Worm (Caenorhabditis elegans) whole organism, young adult: ENCODE measurements around the gene ZK84.4.

Source experiments
- B0035.1 ChIP-seq: sonication (generic microtip); optimal IDR thresholded peaks from 2 replicates; lab custom pipeline; 2016; ENCODE audit warnings: missing genetic modification characterization, mild to moderate bottlenecking, missing compliant biosample characterization, missing genotype, missing genetic modification reagents
- B0261.1 ChIP-seq: sonication (generic microtip); optimal IDR thresholded peaks from 2 replicates; lab custom pipeline; 2016; ENCODE audit warnings: mild to moderate bottlenecking, missing genetic modification characterization, moderate library complexity, missing compliant biosample characterization
- B0336.3 ChIP-seq: fragments of 200-800 bp; sonication (Bioruptor generic); IDR thresholded peaks from 2 replicates; pipeline ENCODE4 v1.3.6; 2022; ENCODE audit warnings: missing genetic modification characterization, missing compliant biosample characterization
- D2030.7 ChIP-seq: fragments of 200-800 bp; sonication (Bioruptor generic); IDR thresholded peaks from 2 replicates; pipeline ENCODE4 v1.3.6; 2022; ENCODE audit warnings: missing genetic modification reagents, missing genetic modification characterization, missing compliant biosample characterization
- F33H1.4 ChIP-seq: fragments of 200-800 bp; sonication (Bioruptor generic); IDR thresholded peaks from 2 replicates; pipeline ENCODE4 v1.3.6; 2022; ENCODE audit warnings: missing genetic modification reagents, missing genetic modification characterization, missing compliant biosample characterization
- F55B11.4 ChIP-seq: sonication (generic microtip); optimal IDR thresholded peaks from 2 replicates; lab custom pipeline; 2016; ENCODE audit warnings: missing compliant biosample characterization, missing genetic modification characterization, borderline replicate concordance; ENCODE audit not compliant: insufficient read depth
- K11D2.4 ChIP-seq: fragments of 200-800 bp; sonication (Bioruptor generic); IDR thresholded peaks from 2 replicates; pipeline ENCODE4 v1.3.6; 2022; ENCODE audit warnings: missing genetic modification reagents, missing genetic modification characterization, missing compliant biosample characterization
- ZK185.1 ChIP-seq: sonication (generic microtip); optimal IDR thresholded peaks from 2 replicates; lab custom pipeline; 2016; ENCODE audit warnings: mild to moderate bottlenecking, missing genetic modification characterization, missing compliant biosample characterization; ENCODE audit not compliant: poor library complexity, severe bottlenecking
- ama-1 ChIP-seq, 3 experiments: fragments of 150-350 bp in 1 of 3; sonication (generic microtip) in 2 of 3; optimal IDR thresholded peaks; 2 replicates each; lab custom pipeline; 2014 to 2018; ENCODE audit warnings: missing biosample characterization in 2 of 3, missing genetic modification characterization in 2 of 3, missing genetic modification reagents in 2 of 3
- attf-6 ChIP-seq: fragments of 200-800 bp; sonication (Bioruptor generic); IDR thresholded peaks from 2 replicates; pipeline ENCODE4 v1.3.6; 2022; ENCODE audit warnings: missing genetic modification reagents, missing genetic modification characterization, missing compliant biosample characterization
- ceh-79 ChIP-seq: sonication (generic microtip); optimal IDR thresholded peaks from 2 replicates; lab custom pipeline; 2017; ENCODE audit warnings: mild to moderate bottlenecking, missing genetic modification characterization, missing compliant biosample characterization
- ceh-91 ChIP-seq: fragments of 200-800 bp; sonication (Bioruptor generic); IDR thresholded peaks from 2 replicates; pipeline ENCODE4 v1.3.6; 2022; ENCODE audit warnings: missing genetic modification reagents, missing genetic modification characterization, missing compliant biosample characterization
- dox-1 ChIP-seq: fragments of 200-800 bp; sonication (Bioruptor generic); IDR thresholded peaks from 2 replicates; pipeline ENCODE4 v1.3.6; 2022; ENCODE audit warnings: missing genetic modification reagents, missing genetic modification characterization, missing compliant biosample characterization
- dpl-1 ChIP-seq: fragments of 150-350 bp; optimal IDR thresholded peaks from 2 replicates; lab custom pipeline; 2014; ENCODE audit warnings: missing biosample characterization, missing genetic modification reagents, missing genetic modification characterization
- efl-1 ChIP-seq: fragments of 150-350 bp; optimal IDR thresholded peaks from 2 replicates; lab custom pipeline; 2014; ENCODE audit warnings: missing biosample characterization, missing genetic modification reagents, missing genetic modification characterization
- ekl-4 ChIP-seq: fragments of 200-800 bp; sonication (Bioruptor generic); IDR thresholded peaks from 2 replicates; pipeline ENCODE4 v1.3.6; 2022; ENCODE audit warnings: missing genetic modification reagents, missing genetic modification characterization, missing compliant biosample characterization
- ets-4 ChIP-seq: fragments of 200-800 bp; sonication (Bioruptor generic); optimal IDR thresholded peaks from 2 replicates; lab custom pipeline; 2018; ENCODE audit warnings: mild to moderate bottlenecking, missing genetic modification characterization, missing compliant biosample characterization
- let-526 ChIP-seq: fragments of 200-800 bp; sonication (Bioruptor generic); IDR thresholded peaks from 2 replicates; pipeline ENCODE4 v1.3.6; 2022; ENCODE audit warnings: missing genetic modification reagents, missing genetic modification characterization, missing compliant biosample characterization
- madf-6 ChIP-seq: fragments of 200-800 bp; sonication (Bioruptor generic); IDR thresholded peaks from 2 replicates; pipeline ENCODE4 v1.3.6; 2022; ENCODE audit warnings: missing genetic modification reagents, missing genetic modification characterization, missing compliant biosample characterization
- madf-8 ChIP-seq: fragments of 200-800 bp; sonication (Bioruptor generic); conservative IDR thresholded peaks from 2 replicates; pipeline ENCODE4 v1.3.6; 2022; ENCODE audit warnings: missing genetic modification reagents, missing genetic modification characterization, missing compliant biosample characterization
- mcd-1 ChIP-seq: fragments of 200-800 bp; sonication (Bioruptor generic); IDR thresholded peaks from 2 replicates; pipeline ENCODE4 v1.3.6; 2022; ENCODE audit warnings: missing genetic modification reagents, missing genetic modification characterization, missing compliant biosample characterization
- nfya-1 ChIP-seq: sonication (generic microtip); optimal IDR thresholded peaks from 2 replicates; lab custom pipeline; 2017; ENCODE audit warnings: antibody characterized with exemption, missing compliant biosample characterization, missing genetic modification characterization, borderline replicate concordance; ENCODE audit not compliant: insufficient read depth
- nfya-2 ChIP-seq: fragments of 200-800 bp; sonication (Bioruptor generic); IDR thresholded peaks from 2 replicates; pipeline ENCODE4 v1.3.6; 2022; ENCODE audit warnings: missing genetic modification reagents, missing genetic modification characterization, missing compliant biosample characterization
- nfyb-1 ChIP-seq: fragments of 200-800 bp; sonication (Bioruptor generic); IDR thresholded peaks from 2 replicates; pipeline ENCODE4 v1.3.6; 2022; ENCODE audit warnings: missing genetic modification reagents, missing genetic modification characterization, missing compliant biosample characterization
- nhr-120 ChIP-seq: fragments of 200-800 bp; sonication (Bioruptor generic); IDR thresholded peaks from 2 replicates; pipeline ENCODE4 v1.3.6; 2022; ENCODE audit warnings: missing genetic modification characterization, missing compliant biosample characterization
- rec-8 ChIP-seq, 2 experiments: sonication (generic microtip); optimal IDR thresholded peaks; 2 replicates each; lab custom pipeline; 2016; ENCODE audit warnings: mild to moderate bottlenecking in 2 of 2, missing genetic modification characterization in 2 of 2, missing genetic modification reagents in 2 of 2, missing genotype in 2 of 2, missing biosample characterization in 1 of 2, missing compliant biosample characterization in 1 of 2, moderate library complexity in 1 of 2
- somi-1 ChIP-seq: fragments of 200-800 bp; sonication (Bioruptor generic); optimal IDR thresholded peaks from 2 replicates; lab custom pipeline; 2018; ENCODE audit warnings: mild to moderate bottlenecking, missing genetic modification characterization, missing compliant biosample characterization
- unc-130 ChIP-seq: sonication (generic microtip); optimal IDR thresholded peaks from 2 replicates; lab custom pipeline; 2016; ENCODE audit warnings: missing genetic modification reagents, missing genetic modification characterization, missing compliant biosample characterization
- zim-3 ChIP-seq: sonication (generic microtip); optimal IDR thresholded peaks from 2 replicates; lab custom pipeline; 2017; ENCODE audit warnings: mild to moderate bottlenecking, missing genetic modification characterization, moderate library complexity, missing compliant biosample characterization
- ztf-18 ChIP-seq: sonication (generic microtip); optimal IDR thresholded peaks from 2 replicates; lab custom pipeline; 2016; ENCODE audit warnings: missing genotype, mild to moderate bottlenecking, missing genetic modification characterization, missing compliant biosample characterization
- ztf-22 ChIP-seq: fragments of 200-800 bp; sonication (Bioruptor generic); optimal IDR thresholded peaks from 2 replicates; lab custom pipeline; 2018; ENCODE audit warnings: mild to moderate bottlenecking, missing genetic modification characterization, moderate library complexity, missing compliant biosample characterization
- ztf-25 ChIP-seq: fragments of 200-800 bp; sonication (Bioruptor generic); IDR thresholded peaks from 2 replicates; pipeline ENCODE4 v1.3.6; 2022; ENCODE audit warnings: missing genetic modification reagents, missing genetic modification characterization, missing compliant biosample characterization

Gene ZK84.4

DNA sequence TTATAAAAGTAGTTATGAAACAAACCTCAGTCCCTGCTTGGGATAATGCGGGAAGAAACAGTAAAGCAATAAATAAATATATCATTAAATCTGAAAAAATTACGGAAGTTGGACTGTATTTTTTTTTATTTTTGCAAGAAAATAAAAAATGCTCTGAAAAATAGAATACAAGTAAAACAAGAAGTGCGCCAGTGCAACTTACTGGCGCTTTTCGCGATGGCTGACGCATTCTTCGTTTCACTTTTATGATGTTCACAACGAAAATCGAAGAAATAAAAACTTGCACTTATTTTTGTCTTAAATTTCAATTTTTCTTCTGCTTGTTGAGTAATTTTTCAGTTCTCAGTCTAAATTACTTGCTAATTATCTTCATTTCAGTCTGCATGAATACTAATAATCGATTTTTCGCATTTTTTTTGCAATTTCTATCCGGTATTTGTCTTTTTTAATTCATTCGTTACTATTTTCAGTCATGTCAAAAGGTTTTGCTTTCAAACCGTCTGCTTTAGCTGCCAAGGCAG is 38.9 kb upstream of the ZK84.4 start, which contains the start of the genes R12C12.6 and ran-5 (continued):
- peak; percentile 52; the same call in 1 of the 2 replicates for TF ChIP-seq D2030.7 (GFP tag; lab: Robert Waterston, UW)
- no peak; the same call in 1 of the 2 replicates for TF ChIP-seq ceh-91 (GFP tag; lab: Robert Waterston, UW)
- TF ChIP-seq B0336.3, result peak; percentile 65; the same call in 1 of the 2 replicates
- TF ChIP-seq ekl-4 (GFP tag; lab: Robert Waterston, UW), result peak; percentile 77
- TF ChIP-seq ztf-18 (tag; lab: Kevin White, UChicago), result peak; percentile 98
- TF ChIP-seq somi-1 (GFP tag; lab: Kevin White, UChicago), result no peak
- TF ChIP-seq ztf-22 (GFP tag; lab: Kevin White, UChicago), result no peak
- TF ChIP-seq B0261.1, result no peak
- peak in 1 of 2 experiments; percentile 15 for TF ChIP-seq rec-8 (tag; optimal IDR thresholded peaks at IDR 0.05; lab: Kevin White, UChicago)
- no peak for TF ChIP-seq F55B11.4 (tag; lab: Kevin White, UChicago)
- no peak for TF ChIP-seq ceh-79 (tag; lab: Kevin White, UChicago)
- TF ChIP-seq ZK185.1 (tag; lab: Kevin White, UChicago), result peak; percentile 68
- TF ChIP-seq, all 124 proteins: peak for 55

DNA sequence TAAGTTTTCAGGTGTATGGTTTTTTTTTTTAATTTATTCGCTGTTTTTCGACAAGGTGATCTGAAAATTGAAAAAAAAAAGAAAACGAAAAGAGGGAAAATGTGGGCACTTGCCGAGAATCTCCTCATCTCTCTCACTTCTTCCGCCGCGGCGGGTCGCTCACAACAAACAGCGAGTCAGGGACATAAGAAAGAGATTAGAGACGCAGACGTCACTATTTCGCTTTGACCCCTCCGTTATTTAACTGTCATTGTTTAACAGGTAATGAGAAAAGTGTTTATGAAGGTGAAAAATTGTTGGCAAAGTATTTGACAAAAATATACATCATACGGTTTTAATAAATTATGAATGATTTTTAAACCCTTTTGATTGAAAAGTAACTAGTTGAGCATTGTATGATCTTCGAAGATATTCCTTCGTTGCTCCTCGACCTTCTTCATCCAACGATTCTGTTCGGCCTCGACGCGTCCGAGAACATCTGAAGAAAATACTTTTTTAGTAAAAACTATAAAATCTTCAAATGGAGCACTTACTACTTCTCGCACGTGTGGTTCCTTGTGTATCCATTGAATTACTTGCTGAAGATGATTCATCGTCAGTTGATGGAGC is 37.3 kb upstream of the ZK84.4 start:
- peak; percentile 60 for TF ChIP-seq ztf-18 (tag; lab: Kevin White, UChicago)
- peak; percentile 36; the same call in 1 of the 2 replicates for TF ChIP-seq madf-6 (GFP tag; lab: Robert Waterston, UW)
- no peak for TF ChIP-seq nfya-2

DNA sequence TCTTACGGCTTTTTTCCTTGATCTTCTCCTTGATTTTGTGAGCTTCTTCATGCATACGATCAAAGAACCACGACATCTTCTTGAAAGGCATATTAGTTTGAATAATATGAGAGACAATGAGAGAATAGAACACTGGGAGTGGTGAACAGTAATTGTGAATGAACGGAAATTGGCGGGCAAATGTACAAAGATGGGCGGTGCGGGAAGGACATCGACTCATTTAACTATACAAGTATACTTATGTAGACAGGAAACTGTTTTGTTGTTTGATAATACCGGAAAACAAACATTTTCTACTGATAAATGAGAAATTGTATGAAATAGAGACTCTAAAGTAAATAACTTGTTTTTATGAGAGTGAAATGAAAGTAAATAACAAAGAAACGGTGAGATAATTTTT is 36.3 kb upstream of the ZK84.4 start, which contains the start of gene R12C12.5:
TSS of gene R12C12.5 (minus strand) at position 101 of the 400 bp plus-strand sequence.
- TF ChIP-seq efl-1 (GFP tag; lab: Kevin White, UChicago), result peak; percentile 37
- 0 out of 2 replicates have a peak, but pooled peaks have one; percentile 27 for TF ChIP-seq madf-8 (GFP tag; lab: Robert Waterston, UW)
- no peak for TF ChIP-seq ekl-4 (GFP tag; lab: Robert Waterston, UW)
- no peak for TF ChIP-seq dox-1 (GFP tag; lab: Robert Waterston, UW)
- TF ChIP-seq, all 124 proteins: peak for 2

DNA sequence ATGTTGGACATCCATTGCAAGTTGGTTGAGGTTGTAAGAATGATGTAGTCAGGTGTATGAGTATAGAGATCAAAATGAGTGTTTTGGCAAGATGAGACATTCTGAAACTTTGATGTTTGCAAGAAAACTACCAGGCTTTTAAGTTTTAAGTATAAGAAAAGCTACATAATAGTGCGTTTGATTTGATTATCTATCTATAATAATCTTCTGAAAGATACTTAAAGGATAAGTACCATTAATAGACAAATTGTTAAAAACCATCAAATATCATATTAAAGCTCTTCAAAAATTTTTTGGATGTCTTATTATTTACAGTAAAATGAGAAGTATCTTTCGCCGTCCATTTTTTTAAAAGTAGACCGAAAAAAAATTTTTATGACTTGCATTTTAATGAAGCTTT is 34.4 kb upstream of the ZK84.4 start, which contains the start of gene R12C12.10:
TSS of gene R12C12.10 (minus strand) at position 101 of the 400 bp plus-strand sequence.
- TF ChIP-seq attf-6 (GFP tag; lab: Robert Waterston, UW) (no peak), nhr-120 (GFP tag; lab: Robert Waterston, UW) (no peak), nfya-1 (tag; lab: Kevin White, UChicago) (no peak), let-526 (GFP tag; lab: Robert Waterston, UW) (no peak), ceh-79 (tag; lab: Kevin White, UChicago) (no peak)
- TF ChIP-seq, all 124 proteins: peak for 0

DNA sequence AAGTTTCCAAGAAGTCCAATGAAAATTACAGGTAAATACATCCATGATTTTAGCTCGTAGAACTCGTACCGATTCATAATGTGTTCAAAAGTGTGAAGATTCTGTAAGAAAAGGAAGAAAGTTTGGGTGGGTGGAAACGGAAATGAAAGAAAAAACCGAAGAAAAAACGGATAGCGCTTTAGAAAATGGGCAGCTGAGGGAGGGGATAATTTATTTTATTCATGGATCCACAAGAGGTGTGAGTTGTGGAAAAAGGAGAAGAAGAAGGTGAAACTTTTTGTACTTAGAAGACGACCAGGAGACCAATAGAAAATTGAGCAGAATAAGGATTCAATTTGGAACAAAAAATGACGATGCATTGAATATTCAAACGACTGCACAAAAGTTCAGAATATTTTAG is 22.3 kb upstream of the ZK84.4 start, which contains the start of gene frpr-16:
TSS of gene frpr-16 (minus strand) at position 101 of the 400 bp plus-strand sequence.
- TF ChIP-seq zim-3 (tag; lab: Kevin White, UChicago) (no peak), B0035.1 (tag; lab: Kevin White, UChicago) (no peak), madf-6 (GFP tag; lab: Robert Waterston, UW) (no peak), somi-1 (GFP tag; lab: Kevin White, UChicago) (no peak), ets-4 (GFP tag; lab: Kevin White, UChicago) (no peak), ceh-79 (tag; lab: Kevin White, UChicago) (no peak), unc-130 (GFP tag; lab: Kevin White, UChicago) (no peak), ama-1 (optimal IDR thresholded peaks at IDR 0.05; lab: Kevin White, UChicago) (no peak), ama-1 (GFP tag; optimal IDR thresholded peaks at IDR 0.05; lab: Kevin White, UChicago) (no peak), F33H1.4 (no peak), dpl-1 (GFP tag; lab: Kevin White, UChicago) (no peak), ztf-25 (GFP tag; lab: Robert Waterston, UW) (no peak), mcd-1 (GFP tag; lab: Robert Waterston, UW) (no peak), nfyb-1 (GFP tag; lab: Robert Waterston, UW) (no peak), K11D2.4 (GFP tag; lab: Robert Waterston, UW) (no peak)
